Fruit fly (Drosophila melanogaster) whole organism, prepupa: ENCODE measurements around the gene Ssk.

ENCODE experiments used
- CG10631 ChIP-seq: fragments of 200-800 bp; sonication (Bioruptor generic); optimal IDR thresholded peaks from 2 replicates; lab custom pipeline; 2016; ENCODE audit warnings: missing biosample characterization, missing genetic modification characterization
- CG10669 ChIP-seq: fragments of 200-800 bp; sonication (Bioruptor generic); optimal IDR thresholded peaks from 3 replicates; lab custom pipeline; 2018; ENCODE audit warnings: missing biosample characterization, mild to moderate bottlenecking, missing genetic modification characterization, moderate library complexity
- CG11294 ChIP-seq: fragments of 200-800 bp; sonication (Bioruptor generic); IDR thresholded peaks from 2 replicates; pipeline ENCODE4 v1.3.6; 2022; ENCODE audit warnings: missing biosample characterization, missing genetic modification characterization
- CG11762 ChIP-seq: fragments of 200-800 bp; sonication (Bioruptor generic); optimal IDR thresholded peaks from 3 replicates; lab custom pipeline; 2016; ENCODE audit warnings: missing biosample characterization, missing genetic modification characterization; ENCODE audit not compliant: insufficient read depth
- CG11902 ChIP-seq: fragments of 200-800 bp; sonication (Bioruptor generic); optimal IDR thresholded peaks from 3 replicates; lab custom pipeline; 2016; ENCODE audit warnings: missing biosample characterization, missing genetic modification characterization
- CG15336 ChIP-seq: fragments of 200-800 bp; sonication (Bioruptor generic); IDR thresholded peaks from 2 replicates; pipeline ENCODE4 v1.3.6; 2022; ENCODE audit warnings: missing biosample characterization, missing genetic modification characterization
- CG16779 ChIP-seq: fragments of 200-800 bp; sonication (Bioruptor generic); optimal IDR thresholded peaks from 3 replicates; lab custom pipeline; 2017; ENCODE audit warnings: missing biosample characterization, mild to moderate bottlenecking, missing genetic modification characterization
- CG31627 ChIP-seq: fragments of 200-800 bp; sonication (Bioruptor generic); optimal IDR thresholded peaks from 3 replicates; lab custom pipeline; 2016; ENCODE audit warnings: missing biosample characterization, missing genetic modification characterization
- CG32006 ChIP-seq: fragments of 200-800 bp; sonication (Bioruptor generic); optimal IDR thresholded peaks from 3 replicates; lab custom pipeline; 2017; ENCODE audit warnings: missing biosample characterization, mild to moderate bottlenecking, missing genetic modification characterization
- CG34406 ChIP-seq: fragments of 200-800 bp; sonication (Bioruptor generic); optimal IDR thresholded peaks from 3 replicates; lab custom pipeline; 2016; ENCODE audit warnings: missing biosample characterization, missing genetic modification characterization
- CG3919 ChIP-seq: fragments of 200-800 bp; sonication (Bioruptor generic); optimal IDR thresholded peaks from 3 replicates; lab custom pipeline; 2016; ENCODE audit warnings: missing biosample characterization, missing genetic modification characterization
- CG4318 ChIP-seq: fragments of 200-800 bp; sonication (Bioruptor generic); optimal IDR thresholded peaks from 3 replicates; lab custom pipeline; 2017; ENCODE audit warnings: missing biosample characterization, mild to moderate bottlenecking, missing genetic modification characterization
- CG6163 ChIP-seq: fragments of 200-800 bp; sonication (Bioruptor generic); IDR thresholded peaks from 3 replicates; pipeline ENCODE4 v1.3.6; 2022; ENCODE audit warnings: missing biosample characterization, missing genetic modification characterization
- CG6276 ChIP-seq: fragments of 200-800 bp; sonication (Bioruptor generic); optimal IDR thresholded peaks from 2 replicates; lab custom pipeline; 2017; ENCODE audit warnings: missing biosample characterization, mild to moderate bottlenecking, missing genetic modification characterization
- CG6792 ChIP-seq: fragments of 200-800 bp; sonication (Bioruptor generic); optimal IDR thresholded peaks from 3 replicates; lab custom pipeline; 2016; ENCODE audit warnings: missing biosample characterization, missing genetic modification characterization
- CG8119 ChIP-seq: fragments of 200-800 bp; sonication (Bioruptor generic); IDR thresholded peaks from 3 replicates; pipeline ENCODE4 v1.3.6; 2022; ENCODE audit warnings: missing biosample characterization, missing genetic modification characterization
- CG8319 ChIP-seq: fragments of 200-800 bp; sonication (Bioruptor generic); optimal IDR thresholded peaks from 3 replicates; lab custom pipeline; 2016; ENCODE audit warnings: missing biosample characterization, missing genetic modification characterization
- CG8632 ChIP-seq: fragments of 200-800 bp; sonication (Bioruptor generic); optimal IDR thresholded peaks from 3 replicates; lab custom pipeline; 2016; ENCODE audit warnings: missing biosample characterization, missing genetic modification characterization
- CG9139 ChIP-seq: fragments of 200-800 bp; sonication (Bioruptor generic); optimal IDR thresholded peaks from 3 replicates; lab custom pipeline; 2017; ENCODE audit warnings: missing biosample characterization, mild to moderate bottlenecking, missing genetic modification characterization
- Eip75B ChIP-seq: fragments of 200-800 bp; sonication (Bioruptor generic); optimal IDR thresholded peaks from 3 replicates; lab custom pipeline; 2016; ENCODE audit warnings: missing biosample characterization, missing genetic modification characterization
- Eip93F ChIP-seq: fragments of 200-800 bp; sonication (Bioruptor generic); optimal IDR thresholded peaks from 2 replicates; lab custom pipeline; 2016; ENCODE audit warnings: missing biosample characterization, mild to moderate bottlenecking, missing genetic modification characterization
- Ets21C ChIP-seq: fragments of 200-800 bp; sonication (Bioruptor generic); optimal IDR thresholded peaks from 3 replicates; lab custom pipeline; 2016; ENCODE audit warnings: missing biosample characterization, missing genetic modification characterization
- Hr38 ChIP-seq: sonication (Bioruptor generic); optimal IDR thresholded peaks from 2 replicates; lab custom pipeline; 2016; ENCODE audit warnings: missing biosample characterization, missing genetic modification characterization
- Hr4 ChIP-seq: fragments of 200-800 bp; sonication (Bioruptor generic); optimal IDR thresholded peaks from 3 replicates; lab custom pipeline; 2016; ENCODE audit warnings: missing biosample characterization, missing genetic modification characterization
- Lpt ChIP-seq: fragments of 200-800 bp; sonication (Bioruptor generic); optimal IDR thresholded peaks from 3 replicates; lab custom pipeline; 2016; ENCODE audit warnings: missing biosample characterization, missing genetic modification characterization
- OdsH ChIP-seq: fragments of 200-800 bp; sonication (Bioruptor generic); optimal IDR thresholded peaks from 3 replicates; lab custom pipeline; 2016; ENCODE audit warnings: missing biosample characterization, missing genetic modification characterization
- Sox102F ChIP-seq: fragments of 200-800 bp; sonication (Bioruptor generic); optimal IDR thresholded peaks from 2 replicates; lab custom pipeline; 2016; ENCODE audit warnings: missing biosample characterization, mild to moderate bottlenecking, missing genetic modification characterization
- Sox15 ChIP-seq: fragments of 200-800 bp; sonication (Bioruptor generic); optimal IDR thresholded peaks from 3 replicates; lab custom pipeline; 2016; ENCODE audit warnings: missing biosample characterization, missing genetic modification characterization
- achi ChIP-seq: fragments of 200-800 bp; sonication (Bioruptor generic); optimal IDR thresholded peaks from 3 replicates; lab custom pipeline; 2016; ENCODE audit warnings: missing biosample characterization, missing genetic modification characterization
- cyc ChIP-seq: fragments of 200-800 bp; sonication (Bioruptor generic); optimal IDR thresholded peaks from 3 replicates; lab custom pipeline; 2016; ENCODE audit warnings: missing biosample characterization, missing genetic modification characterization
- dac ChIP-seq: fragments of 200-800 bp; sonication (Bioruptor generic); optimal IDR thresholded peaks from 2 replicates; lab custom pipeline; 2017; ENCODE audit warnings: missing biosample characterization, mild to moderate bottlenecking, missing genetic modification characterization
- dsx ChIP-seq: fragments of 200-800 bp; optimal IDR thresholded peaks from 3 replicates; lab custom pipeline; 2019; ENCODE audit warnings: missing biosample characterization, mild to moderate bottlenecking, missing genetic modification characterization, moderate library complexity; ENCODE audit not compliant: poor library complexity, severe bottlenecking
- eg ChIP-seq: fragments of 200-800 bp; sonication (Bioruptor generic); IDR thresholded peaks from 3 replicates; pipeline ENCODE4 v1.3.6; 2022; ENCODE audit warnings: missing biosample characterization, missing genetic modification characterization
- fd59A ChIP-seq: fragments of 200-800 bp; sonication (Bioruptor generic); optimal IDR thresholded peaks from 2 replicates; lab custom pipeline; 2017; ENCODE audit warnings: missing biosample characterization, mild to moderate bottlenecking, missing genetic modification characterization, missing genetic modification reagents
- net ChIP-seq: fragments of 200-800 bp; sonication (Bioruptor generic); optimal IDR thresholded peaks from 3 replicates; lab custom pipeline; 2016; ENCODE audit warnings: missing biosample characterization, missing genetic modification characterization
- pdm3 ChIP-seq: fragments of 200-800 bp; sonication (Bioruptor generic); optimal IDR thresholded peaks from 3 replicates; lab custom pipeline; 2016; ENCODE audit warnings: missing biosample characterization, missing genetic modification characterization
- salr ChIP-seq, 2 experiments: fragments of 200-800 bp; sonication (Bioruptor generic); optimal IDR thresholded peaks; 3 replicates each; lab custom pipeline; 2016 to 2018; ENCODE audit warnings: missing biosample characterization in 2 of 2, missing genetic modification characterization in 2 of 2, mild to moderate bottlenecking in 1 of 2
- spab ChIP-seq: fragments of 200-800 bp; sonication (Bioruptor generic); optimal IDR thresholded peaks from 2 replicates; lab custom pipeline; 2017; ENCODE audit warnings: missing biosample characterization, mild to moderate bottlenecking, missing genetic modification characterization, missing genetic modification reagents

Gene Ssk

dm6 chr3L:20220918-20221317, 32.6 kb downstream of the Ssk start:
- TF ChIP-seq Ets21C (GFP tag; lab: Kevin White, UChicago) (no peak), salr (GFP tag; optimal IDR thresholded peaks at IDR 0.05; lab: Kevin White, UChicago) (no peak), CG6792 (GFP tag; lab: Kevin White, UChicago) (no peak), CG31627 (no peak), CG16779 (tag; lab: Kevin White, UChicago) (no peak), CG11294 (GFP tag; lab: Robert Waterston, UW) (no peak), CG34406 (no peak), CG8632 (GFP tag; lab: Kevin White, UChicago) (no peak), Hr4 (GFP tag; lab: Kevin White, UChicago) (no peak), Sox102F (GFP tag; lab: Kevin White, UChicago) (no peak)
- TF ChIP-seq, all 60 proteins: peak for 0

dm6 chr3L:20221412-20221864, 33.1 kb downstream of the Ssk start, which contains the start of gene CG17145:
TSS of gene CG17145 (plus strand) at chr3L:20221814.
- TF ChIP-seq fd59A (GFP tag; lab: Kevin White, UChicago) (no peak), Eip93F (GFP tag; lab: Kevin White, UChicago) (no peak), CG8119 (GFP tag; lab: Robert Waterston, UW) (no peak), CG6276 (no peak), CG32006 (no peak), CG11762 (GFP tag; lab: Kevin White, UChicago) (no peak), net (GFP tag; lab: Kevin White, UChicago) (no peak), achi (GFP tag; lab: Kevin White, UChicago) (no peak)
- TF ChIP-seq, all 60 proteins: peak for 0

dm6 chr3L:20222617-20223016, 34.3 kb downstream of the Ssk start:
- no peak for TF ChIP-seq CG16779 (tag; lab: Kevin White, UChicago)
- no peak for TF ChIP-seq Eip75B
- TF ChIP-seq CG6792 (GFP tag; lab: Kevin White, UChicago) = no peak
- TF ChIP-seq CG9139 = no peak
- no peak for TF ChIP-seq CG6163 (GFP tag; lab: Robert Waterston, UW)
- no peak for TF ChIP-seq Lpt (GFP tag; lab: Kevin White, UChicago)
- no peak for TF ChIP-seq CG6276
- TF ChIP-seq CG15336 (GFP tag; lab: Robert Waterston, UW) = no peak
- TF ChIP-seq CG11294 (GFP tag; lab: Robert Waterston, UW) = no peak
- no peak for TF ChIP-seq CG11902 (GFP tag; lab: Kevin White, UChicago)
- no peak for TF ChIP-seq Hr38
- no peak for TF ChIP-seq Eip93F (GFP tag; lab: Kevin White, UChicago)
- no peak for TF ChIP-seq CG8319 (GFP tag; lab: Kevin White, UChicago)
- TF ChIP-seq cyc (GFP tag; lab: Kevin White, UChicago) = no peak
- TF ChIP-seq spab (GFP tag; lab: Kevin White, UChicago) = no peak
- TF ChIP-seq OdsH = no peak

DNA sequence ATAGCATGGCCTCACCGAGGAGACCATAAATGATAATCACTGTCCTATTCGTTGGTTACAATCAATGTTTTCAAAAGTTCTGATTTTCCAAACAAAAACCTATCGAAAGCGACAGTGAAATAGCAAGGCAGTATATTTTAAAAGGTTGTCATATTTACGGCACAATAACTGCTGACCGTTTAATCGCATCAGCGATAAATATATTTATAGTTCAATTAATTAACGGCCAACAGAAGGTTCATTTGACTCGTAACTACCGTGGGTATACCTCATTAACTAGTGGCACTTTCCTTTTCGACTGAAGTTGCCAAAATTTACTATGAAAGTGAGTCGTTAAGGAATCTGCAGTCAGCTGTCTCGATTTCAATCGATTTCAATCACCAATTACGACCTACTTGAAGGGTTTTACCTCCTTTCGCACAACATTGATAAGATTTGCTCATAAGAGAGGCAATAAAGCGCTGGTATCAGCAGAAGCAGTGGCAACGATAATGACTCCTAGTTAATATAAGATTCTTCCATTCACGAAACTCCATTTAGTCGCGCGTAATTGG, 35.2 kb downstream of the Ssk start, which contains the start of gene CG17147:
CG17147 (plus strand) TSS at position 535 of the 554 bp plus-strand sequence.
- TF ChIP-seq CG8632 (GFP tag; lab: Kevin White, UChicago) (no peak), Sox15 (GFP tag; lab: Kevin White, UChicago) (no peak), CG11902 (GFP tag; lab: Kevin White, UChicago) (no peak), eg (GFP tag; lab: Robert Waterston, UW) (no peak), dac (no peak), OdsH (no peak), CG4318 (GFP tag; lab: Kevin White, UChicago) (no peak), CG8319 (GFP tag; lab: Kevin White, UChicago) (no peak)

DNA sequence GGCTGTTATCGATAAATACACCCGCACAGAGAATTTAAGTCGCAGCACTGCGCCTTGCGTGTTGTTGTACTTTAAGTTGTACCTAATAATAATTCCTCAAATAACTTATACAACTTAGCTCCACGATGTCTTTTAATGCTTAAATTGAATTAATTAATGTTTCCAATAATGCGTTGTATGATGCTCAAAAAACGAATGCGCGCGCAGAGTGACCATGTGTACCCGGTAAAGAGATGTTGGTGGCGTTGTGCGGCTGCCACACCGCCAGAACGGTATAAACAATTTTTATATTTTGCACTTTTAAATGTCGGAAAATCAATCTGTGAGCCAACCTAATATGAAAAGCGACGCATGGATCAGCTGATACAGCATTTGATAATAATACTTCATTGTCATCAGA, 37.8 kb downstream of the Ssk start:
- no peak for TF ChIP-seq CG11902 (GFP tag; lab: Kevin White, UChicago)
- no peak for TF ChIP-seq Hr38
- no peak for TF ChIP-seq CG10669 (GFP tag; lab: Kevin White, UChicago)
- no peak for TF ChIP-seq CG4318 (GFP tag; lab: Kevin White, UChicago)
- TF ChIP-seq CG11762 (GFP tag; lab: Kevin White, UChicago) = no peak
- no peak for TF ChIP-seq Eip93F (GFP tag; lab: Kevin White, UChicago)
- TF ChIP-seq OdsH = no peak
- no peak for TF ChIP-seq salr (GFP tag; optimal IDR thresholded peaks at IDR 0.05; lab: Kevin White, UChicago)
- no peak for TF ChIP-seq pdm3 (GFP tag; lab: Kevin White, UChicago)
- TF ChIP-seq CG3919 (GFP tag; lab: Kevin White, UChicago) = no peak
- TF ChIP-seq net (GFP tag; lab: Kevin White, UChicago) = no peak
- no peak for TF ChIP-seq dsx
- no peak for TF ChIP-seq CG8632 (GFP tag; lab: Kevin White, UChicago)
- no peak for TF ChIP-seq CG10631 (GFP tag; lab: Kevin White, UChicago)
- TF ChIP-seq Eip75B = no peak
- no peak for TF ChIP-seq achi (GFP tag; lab: Kevin White, UChicago)
- TF ChIP-seq CG6163 (GFP tag; lab: Robert Waterston, UW) = no peak
